Fruit fly (Drosophila melanogaster) whole organism: Measurements from ENCODE around the gene beat-IIb.

Experiments used
- CG8478 ChIP-seq: fragments of >200 bp; optimal IDR thresholded peaks from 2 replicates; lab custom pipeline; 2018; ENCODE audit warnings: inconsistent platforms
- EcR ChIP-seq, 2 experiments: fragments of >200 bp; optimal IDR thresholded peaks; 2 replicates each; lab custom pipeline; 2017; ENCODE audit warnings: missing biosample characterization in 2 of 2, missing genetic modification characterization in 2 of 2, missing genetic modification reagents in 2 of 2
- pan ChIP-seq: fragments of >200 bp; optimal IDR thresholded peaks from 2 replicates; lab custom pipeline; 2017
- psq ChIP-seq: fragments of >200 bp; optimal IDR thresholded peaks from 2 replicates; lab custom pipeline; 2017
- usp ChIP-seq: fragments of >200 bp; optimal IDR thresholded peaks from 2 replicates; lab custom pipeline; 2017; ENCODE audit warnings: missing biosample characterization, missing genetic modification characterization, mixed read lengths

DNA sequence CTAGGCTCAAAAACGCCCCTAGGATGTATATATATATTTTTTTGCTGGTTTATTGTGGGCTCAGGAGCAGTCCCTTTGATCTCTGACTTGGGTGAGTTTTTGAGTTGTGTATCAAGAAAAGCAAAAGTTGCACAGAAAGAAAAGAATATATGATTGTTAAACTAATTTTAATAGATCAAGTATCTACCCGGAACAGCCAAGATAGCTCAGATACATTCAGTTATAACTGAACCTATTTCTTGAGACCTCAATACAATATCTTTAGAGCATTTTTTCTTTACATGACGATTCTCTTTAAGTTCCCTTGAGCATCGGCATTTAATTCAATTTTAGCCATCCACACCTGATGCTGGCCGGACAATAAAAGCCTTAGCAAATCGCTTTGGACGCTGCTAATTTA lies 71.2 kb downstream of the beat-IIb start:
- TF ChIP-seq usp: no peak
- no peak for TF ChIP-seq CG8478 (lab: Kevin White, UChicago)
- no peak for TF ChIP-seq pan (lab: Kevin White, UChicago)
- no peak for TF ChIP-seq psq
- TF ChIP-seq EcR (GFP tag; optimal IDR thresholded peaks at IDR 0.05; lab: Kevin White, UChicago): no peak
